Fruit fly (Drosophila melanogaster) whole organism, adult: ENCODE results near the gene CG10993.

ENCODE experiments used
- CG14711 ChIP-seq: fragments of 200-800 bp; sonication (Bioruptor generic); optimal IDR thresholded peaks from 2 replicates; lab custom pipeline; 2018; ENCODE audit warnings: missing biosample characterization, mild to moderate bottlenecking, missing genetic modification characterization, moderate library complexity
- CG33017 ChIP-seq: fragments of 200-800 bp; sonication (Bioruptor generic); optimal IDR thresholded peaks from 2 replicates; lab custom pipeline; 2018; ENCODE audit warnings: missing biosample characterization, mild to moderate bottlenecking, missing genetic modification characterization, moderate library complexity
- CG5204 ChIP-seq: fragments of 200-800 bp; sonication (Bioruptor generic); optimal IDR thresholded peaks from 2 replicates; lab custom pipeline; 2016; ENCODE audit warnings: missing biosample characterization, missing genetic modification characterization
- CG7045 ChIP-seq: fragments of 200-800 bp; sonication (Bioruptor generic); optimal IDR thresholded peaks from 2 replicates; lab custom pipeline; 2017; ENCODE audit warnings: missing biosample characterization, mild to moderate bottlenecking, missing genetic modification characterization
- Hr96 ChIP-seq: fragments of 200-800 bp; sonication (Bioruptor generic); optimal IDR thresholded peaks from 2 replicates; lab custom pipeline; 2016; ENCODE audit warnings: missing biosample characterization, missing genetic modification characterization
- kay ChIP-seq: fragments of 200-800 bp; sonication (Bioruptor generic); peaks from one replicate; lab custom pipeline; 2016; ENCODE audit warnings: missing biosample characterization, missing genetic modification characterization, borderline replicate concordance

DNA sequence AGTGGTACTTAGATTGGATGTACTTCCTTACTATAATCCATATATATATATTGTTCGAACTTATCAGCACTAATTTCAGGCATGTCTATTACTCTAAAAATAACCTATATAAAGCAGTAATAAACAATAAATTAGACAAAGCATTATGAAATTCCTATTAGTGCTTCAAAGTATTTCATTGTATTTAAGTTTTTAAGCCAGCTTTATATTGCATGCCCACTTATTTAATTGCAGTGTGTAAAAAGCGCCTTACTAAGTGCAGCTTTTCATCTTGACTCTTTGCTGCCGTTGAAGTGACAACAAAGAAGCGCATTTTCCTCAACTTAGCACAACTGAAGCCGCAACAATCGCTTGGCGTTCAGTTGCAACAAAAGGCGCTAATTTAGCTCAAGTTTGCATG, 27.9 kb upstream of the CG10993 start:
- TF ChIP-seq CG7045 (GFP tag; lab: Kevin White, UChicago) (no peak), CG33017 (tag; lab: Kevin White, UChicago) (no peak), Hr96 (no peak), CG5204 (GFP tag; lab: Kevin White, UChicago) (no peak), CG14711 (tag; lab: Kevin White, UChicago) (no peak), kay (GFP tag; lab: Kevin White, UChicago) (no peak)
